Worm (Caenorhabditis elegans) whole organism, mixed stage, embryonic: Measurements from ENCODE around the gene B0244.9.

ENCODE experiments used
- M03D4.4 ChIP-seq: sonication (generic microtip); optimal IDR thresholded peaks from 2 replicates; lab custom pipeline; 2017; ENCODE audit warnings: mild to moderate bottlenecking, missing genetic modification characterization, missing compliant biosample characterization
- blmp-1 ChIP-seq: fragments of 150-350 bp; optimal IDR thresholded peaks from 2 replicates; lab custom pipeline; 2014; ENCODE audit warnings: missing biosample characterization, missing genetic modification characterization
- ces-1 ChIP-seq: fragments of 150-350 bp; optimal IDR thresholded peaks from 2 replicates; lab custom pipeline; 2014; ENCODE audit warnings: missing biosample characterization, missing genetic modification reagents, missing genetic modification characterization
- cnd-1 ChIP-seq: fragments of 200-800 bp; sonication (Bioruptor generic); optimal IDR thresholded peaks from 2 replicates; lab custom pipeline; 2018; ENCODE audit warnings: mild to moderate bottlenecking, missing genetic modification characterization, missing compliant biosample characterization
- flh-1 ChIP-seq: fragments of 200-800 bp; sonication (Bioruptor generic); optimal IDR thresholded peaks from 2 replicates; lab custom pipeline; 2018; ENCODE audit warnings: mild to moderate bottlenecking, missing genetic modification characterization, moderate library complexity, missing compliant biosample characterization
- lin-13 ChIP-seq: fragments of 150-350 bp; optimal IDR thresholded peaks from 2 replicates; lab custom pipeline; 2014; ENCODE audit warnings: missing biosample characterization, missing genetic modification characterization
- lsy-2 ChIP-seq: fragments of 150-350 bp; optimal IDR thresholded peaks from 2 replicates; lab custom pipeline; 2014; ENCODE audit warnings: missing biosample characterization, missing genetic modification characterization
- nhr-237 ChIP-seq: fragments of 150-350 bp; optimal IDR thresholded peaks from 2 replicates; lab custom pipeline; 2014; ENCODE audit warnings: missing biosample characterization, missing genetic modification characterization
- nhr-28 ChIP-seq: fragments of 150-350 bp; optimal IDR thresholded peaks from 2 replicates; lab custom pipeline; 2014; ENCODE audit warnings: missing biosample characterization, missing genetic modification characterization
- unc-39 ChIP-seq: fragments of 150-350 bp; optimal IDR thresholded peaks from 2 replicates; lab custom pipeline; 2014; ENCODE audit warnings: missing biosample characterization, missing genetic modification characterization
- unc-62 ChIP-seq: fragments of 150-350 bp; optimal IDR thresholded peaks from 2 replicates; lab custom pipeline; 2014; ENCODE audit warnings: missing biosample characterization, missing genetic modification reagents, missing genetic modification characterization

- TF ChIP-seq unc-39 (tag; lab: Kevin White, UChicago), result no peak
- no peak for TF ChIP-seq nhr-28 (tag; lab: Kevin White, UChicago)
- TF ChIP-seq flh-1 (GFP tag; lab: Kevin White, UChicago), result no peak
- TF ChIP-seq ces-1, result peak; percentile 42
- TF ChIP-seq blmp-1 (tag; lab: Kevin White, UChicago), result no peak
- TF ChIP-seq cnd-1 (tag; lab: Kevin White, UChicago), result peak; percentile 3
- TF ChIP-seq unc-62 (GFP tag; lab: Kevin White, UChicago), result no peak
- no peak for TF ChIP-seq M03D4.4 (tag; lab: Kevin White, UChicago)
- no peak for TF ChIP-seq lsy-2 (tag; lab: Kevin White, UChicago)
- no peak for TF ChIP-seq lin-13 (tag; lab: Kevin White, UChicago)
- no peak for TF ChIP-seq nhr-237 (tag; lab: Kevin White, UChicago)
Measured at ce11 chrIII:5719105-5719831, 11.6 kb downstream of the B0244.9 start.
